Fruit fly (Drosophila melanogaster) whole organism, embryonic: ENCODE data around the gene Mitf.

Experiments
- Adf1 ChIP-seq: fragments of 200-800 bp; sonication (Bioruptor generic); IDR thresholded peaks from 2 replicates; pipeline ENCODE4 v1.3.6; 2022; ENCODE audit warnings: missing biosample characterization, missing genetic modification characterization
- Antp ChIP-seq: fragments of 200-800 bp; sonication (Bioruptor generic); optimal IDR thresholded peaks from 3 replicates; lab custom pipeline; 2016; ENCODE audit warnings: missing biosample characterization, missing genetic modification characterization
- Asciz ChIP-seq: fragments of 200-800 bp; sonication (Bioruptor generic); optimal IDR thresholded peaks from 2 replicates; lab custom pipeline; 2017; ENCODE audit warnings: missing biosample characterization, mild to moderate bottlenecking, missing genetic modification characterization, missing genetic modification reagents
- CG10209 ChIP-seq: fragments of 200-800 bp; sonication (Bioruptor generic); optimal IDR thresholded peaks from 3 replicates; lab custom pipeline; 2017; ENCODE audit warnings: missing biosample characterization, mild to moderate bottlenecking, missing genetic modification characterization, missing genetic modification reagents
- CG10321 ChIP-seq: fragments of 200-800 bp; sonication (Bioruptor generic); IDR thresholded peaks from 2 replicates; pipeline ENCODE4 v1.3.6; 2022; ENCODE audit warnings: missing biosample characterization, missing genetic modification characterization
- CG11456 ChIP-seq: fragments of 200-800 bp; sonication (Bioruptor generic); IDR thresholded peaks from 3 replicates; pipeline ENCODE4 v1.3.6; 2022; ENCODE audit warnings: missing biosample characterization, missing genetic modification characterization
- CG11504 ChIP-seq: fragments of 200-800 bp; sonication (Bioruptor generic); optimal IDR thresholded peaks from 3 replicates; lab custom pipeline; 2019; ENCODE audit warnings: missing biosample characterization, mild to moderate bottlenecking, missing genetic modification characterization, moderate library complexity
- CG12236 ChIP-seq: fragments of 200-800 bp; sonication (Bioruptor generic); optimal IDR thresholded peaks from 2 replicates; lab custom pipeline; 2016; ENCODE audit warnings: missing biosample characterization, missing genetic modification characterization
- CG13287 ChIP-seq: fragments of 200-800 bp; sonication (Bioruptor generic); IDR thresholded peaks from 2 replicates; pipeline ENCODE4 v1.3.6; 2022; ENCODE audit warnings: missing biosample characterization, missing genetic modification characterization; ENCODE audit not compliant: partially characterized antibody
- CG17568 ChIP-seq: fragments of 200-800 bp; sonication (Bioruptor generic); optimal IDR thresholded peaks from 2 replicates; lab custom pipeline; 2018; ENCODE audit warnings: missing biosample characterization, mild to moderate bottlenecking, missing genetic modification characterization, moderate library complexity
- CG1792 ChIP-seq: fragments of 200-800 bp; sonication (Bioruptor generic); optimal IDR thresholded peaks from 2 replicates; lab custom pipeline; 2016; ENCODE audit warnings: missing biosample characterization, missing genetic modification characterization
- CG2202 ChIP-seq: fragments of 200-800 bp; sonication (Bioruptor generic); optimal IDR thresholded peaks from 2 replicates; lab custom pipeline; 2018; ENCODE audit warnings: missing biosample characterization, mild to moderate bottlenecking, missing genetic modification characterization
- CG5180 ChIP-seq: fragments of 200-800 bp; sonication (Bioruptor generic); optimal IDR thresholded peaks from 3 replicates; lab custom pipeline; 2017; ENCODE audit warnings: missing biosample characterization, missing genetic modification characterization, mild to moderate bottlenecking, moderate library complexity, missing genetic modification reagents
- CG6175 ChIP-seq: fragments of 200-800 bp; sonication (Bioruptor generic); IDR thresholded peaks from 3 replicates; pipeline ENCODE4 v1.3.6; 2022; ENCODE audit warnings: missing biosample characterization, missing genetic modification characterization
- CG6765 ChIP-seq: fragments of 200-800 bp; sonication (Bioruptor generic); optimal IDR thresholded peaks from 3 replicates; lab custom pipeline; 2017; ENCODE audit warnings: missing biosample characterization, mild to moderate bottlenecking, missing genetic modification characterization
- CG8290 ChIP-seq, 3 experiments: fragments of 200-800 bp; sonication (Bioruptor generic); optimal IDR thresholded peaks; 2 replicates each; lab custom pipeline; 2016 to 2019; ENCODE audit warnings: missing biosample characterization in 3 of 3, missing genetic modification characterization in 3 of 3, mild to moderate bottlenecking in 2 of 3, moderate library complexity in 1 of 3
- CG8478 ChIP-seq: fragments of >200 bp; optimal IDR thresholded peaks from 2 replicates; lab custom pipeline; 2018
- CG8765 ChIP-seq: fragments of 200-800 bp; sonication (Bioruptor generic); IDR thresholded peaks from 2 replicates; pipeline ENCODE4 v1.3.6; 2022; ENCODE audit warnings: missing biosample characterization, missing genetic modification characterization
- Dbx ChIP-seq: fragments of 200-800 bp; sonication (Bioruptor generic); IDR thresholded peaks from 3 replicates; pipeline ENCODE4 v1.3.6; 2022; ENCODE audit warnings: missing biosample characterization, missing genetic modification characterization
- E2f1 ChIP-seq: fragments of 200-800 bp; sonication (Bioruptor generic); IDR thresholded peaks from 2 replicates; pipeline ENCODE4 v1.3.6; 2022; ENCODE audit warnings: missing biosample characterization, missing genetic modification characterization
- Fer1 ChIP-seq: fragments of 200-800 bp; sonication (Bioruptor generic); optimal IDR thresholded peaks from 2 replicates; lab custom pipeline; 2017; ENCODE audit warnings: missing biosample characterization, mild to moderate bottlenecking, missing genetic modification characterization
- Gug ChIP-seq: fragments of 200-800 bp; sonication (Bioruptor generic); IDR thresholded peaks from 4 replicates; pipeline ENCODE4 v1.3.6; 2022; ENCODE audit warnings: missing biosample characterization, missing genetic modification characterization
- Hand ChIP-seq: fragments of 200-800 bp; sonication (Bioruptor generic); optimal IDR thresholded peaks from 2 replicates; lab custom pipeline; 2017; ENCODE audit warnings: mild to moderate bottlenecking, missing biosample characterization, missing genetic modification reagents, missing genetic modification characterization
- MBD-R2 ChIP-seq: fragments of 200-800 bp; sonication (Bioruptor generic); IDR thresholded peaks from 2 replicates; pipeline ENCODE4 v1.3.6; 2022; ENCODE audit warnings: missing biosample characterization, missing genetic modification characterization
- Myb ChIP-seq: fragments of 200-800 bp; sonication (Bioruptor generic); optimal IDR thresholded peaks from 2 replicates; lab custom pipeline; 2016; ENCODE audit warnings: missing biosample characterization, missing genetic modification characterization
- NFAT ChIP-seq: fragments of 200-800 bp; sonication (Bioruptor generic); IDR thresholded peaks from 2 replicates; pipeline ENCODE4 v1.3.6; 2022; ENCODE audit warnings: missing biosample characterization, missing genetic modification characterization
- Nf-YA ChIP-seq: fragments of 200-800 bp; sonication (Bioruptor generic); IDR thresholded peaks from 2 replicates; pipeline ENCODE4 v1.3.6; 2022; ENCODE audit warnings: missing biosample characterization, missing genetic modification characterization
- Side ChIP-seq: fragments of 200-800 bp; sonication (Bioruptor generic); optimal IDR thresholded peaks from 2 replicates; lab custom pipeline; 2016; ENCODE audit warnings: missing biosample characterization, missing genetic modification characterization
- Spps ChIP-seq: fragments of 200-800 bp; sonication (Bioruptor generic); optimal IDR thresholded peaks from 2 replicates; lab custom pipeline; 2018; ENCODE audit warnings: missing biosample characterization, mild to moderate bottlenecking, missing genetic modification characterization
- ap ChIP-seq: fragments of 200-800 bp; sonication (Bioruptor generic); IDR thresholded peaks from 2 replicates; pipeline ENCODE4 v1.3.6; 2022; ENCODE audit warnings: missing biosample characterization, missing genetic modification characterization
- bcd ChIP-seq: fragments of 200-800 bp; sonication (Bioruptor generic); optimal IDR thresholded peaks from 2 replicates; lab custom pipeline; 2017; ENCODE audit warnings: missing biosample characterization, mild to moderate bottlenecking, missing genetic modification characterization
- bigmax ChIP-seq: fragments of 200-800 bp; sonication (Bioruptor generic); optimal IDR thresholded peaks from 2 replicates; lab custom pipeline; 2018; ENCODE audit warnings: missing biosample characterization, mild to moderate bottlenecking, missing genetic modification characterization
- cwo ChIP-seq: fragments of 200-800 bp; sonication (Bioruptor generic); optimal IDR thresholded peaks from 3 replicates; lab custom pipeline; 2017; ENCODE audit warnings: missing biosample characterization, missing genetic modification characterization, mild to moderate bottlenecking, moderate library complexity, missing genetic modification reagents
- da ChIP-seq: fragments of 200-800 bp; sonication (Bioruptor generic); optimal IDR thresholded peaks from 2 replicates; lab custom pipeline; 2016; ENCODE audit warnings: missing biosample characterization, missing genetic modification characterization
- dati ChIP-seq: fragments of 200-800 bp; sonication (Bioruptor generic); IDR thresholded peaks from 2 replicates; pipeline ENCODE4 v1.3.6; 2022; ENCODE audit warnings: missing biosample characterization, missing genetic modification characterization
- dpn ChIP-seq, 2 experiments: fragments of 200-800 bp; sonication (Bioruptor generic); optimal IDR thresholded peaks; 3 replicates each; lab custom pipeline; 2016; ENCODE audit warnings: missing biosample characterization in 2 of 2, missing genetic modification characterization in 2 of 2
- en ChIP-seq: fragments of 200-800 bp; sonication (Bioruptor generic); optimal IDR thresholded peaks from 2 replicates; lab custom pipeline; 2016; ENCODE audit warnings: missing biosample characterization, missing genetic modification characterization
- eve ChIP-seq, 2 experiments: fragments of >200 bp; optimal IDR thresholded peaks; 2 replicates each; lab custom pipeline; 2017; ENCODE audit warnings: missing biosample characterization in 2 of 2, missing genetic modification characterization in 2 of 2
- exex ChIP-seq: fragments of 200-800 bp; sonication (Bioruptor generic); optimal IDR thresholded peaks from 4 replicates; lab custom pipeline; 2018; ENCODE audit warnings: missing biosample characterization, mild to moderate bottlenecking, missing genetic modification characterization, moderate library complexity
- fd96Cb ChIP-seq: fragments of 200-800 bp; sonication (Bioruptor generic); optimal IDR thresholded peaks from 2 replicates; lab custom pipeline; 2018; ENCODE audit warnings: missing biosample characterization, mild to moderate bottlenecking, missing genetic modification characterization, moderate library complexity
- gem ChIP-seq: fragments of 200-800 bp; sonication (Bioruptor generic); optimal IDR thresholded peaks from 2 replicates; lab custom pipeline; 2019; ENCODE audit warnings: missing biosample characterization, mild to moderate bottlenecking, missing genetic modification characterization, moderate library complexity
- lbe ChIP-seq: fragments of 200-800 bp; sonication (Bioruptor generic); optimal IDR thresholded peaks from 2 replicates; lab custom pipeline; 2016; ENCODE audit warnings: missing biosample characterization, mild to moderate bottlenecking, missing genetic modification characterization
- mirr ChIP-seq: fragments of 200-800 bp; sonication (Bioruptor generic); optimal IDR thresholded peaks from 3 replicates; lab custom pipeline; 2018; ENCODE audit warnings: missing biosample characterization, mild to moderate bottlenecking, missing genetic modification characterization
- nerfin-1 ChIP-seq: fragments of 200-800 bp; sonication (Bioruptor generic); optimal IDR thresholded peaks from 3 replicates; lab custom pipeline; 2019; ENCODE audit warnings: missing biosample characterization, mild to moderate bottlenecking, missing genetic modification characterization, moderate library complexity
- nmo ChIP-seq: fragments of 200-800 bp; sonication (Bioruptor generic); optimal IDR thresholded peaks from 2 replicates; lab custom pipeline; 2018; ENCODE audit warnings: missing biosample characterization, mild to moderate bottlenecking, missing genetic modification characterization, moderate library complexity
- pros ChIP-seq: fragments of 200-800 bp; sonication (Bioruptor generic); optimal IDR thresholded peaks from 3 replicates; lab custom pipeline; 2019; ENCODE audit warnings: missing biosample characterization, mild to moderate bottlenecking, missing genetic modification characterization, moderate library complexity
- row ChIP-seq: fragments of 200-800 bp; sonication (Bioruptor generic); IDR thresholded peaks from 3 replicates; pipeline ENCODE4 v1.3.6; 2022; ENCODE audit warnings: missing biosample characterization, missing genetic modification characterization
- sens ChIP-seq: fragments of 200-800 bp; sonication (Bioruptor generic); peaks from one replicate; lab custom pipeline; 2016; ENCODE audit warnings: missing biosample characterization, missing genetic modification characterization
- so ChIP-seq: fragments of 200-800 bp; sonication (Bioruptor generic); IDR thresholded peaks from 3 replicates; pipeline ENCODE4 v1.3.6; 2022; ENCODE audit warnings: missing biosample characterization, missing genetic modification characterization
- tin ChIP-seq: fragments of 200-800 bp; sonication (Bioruptor generic); optimal IDR thresholded peaks from 3 replicates; lab custom pipeline; 2016; ENCODE audit warnings: missing biosample characterization, missing genetic modification characterization
- vnd ChIP-seq: fragments of 200-800 bp; sonication (Bioruptor generic); IDR thresholded peaks from 3 replicates; pipeline ENCODE4 v1.3.6; 2022; ENCODE audit warnings: missing biosample characterization, missing genetic modification characterization; ENCODE audit not compliant: partially characterized antibody
- zen ChIP-seq: fragments of 200-800 bp; sonication (Bioruptor generic); optimal IDR thresholded peaks from 3 replicates; lab custom pipeline; 2018; ENCODE audit warnings: missing biosample characterization, mild to moderate bottlenecking, missing genetic modification characterization, moderate library complexity

Mitf gene

DNA sequence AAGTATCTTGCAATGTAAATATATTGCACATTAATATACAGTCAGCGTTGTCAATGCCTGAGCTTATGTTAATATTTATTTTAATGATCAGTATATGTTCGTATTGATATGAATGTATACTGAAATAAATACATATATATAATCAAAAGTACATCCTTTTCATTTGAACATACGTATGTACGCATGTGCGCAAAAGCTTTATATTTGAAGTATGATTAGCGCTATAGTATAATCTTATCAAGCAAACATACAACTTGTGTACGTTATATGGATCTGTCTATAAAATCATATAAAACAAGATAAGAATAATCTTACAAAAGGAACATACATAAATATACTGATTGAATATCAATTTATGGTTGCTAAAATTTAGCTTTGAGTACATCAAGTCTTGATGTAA lies 526 bp downstream of the Mitf start (continued):
- TF ChIP-seq CG6765 (GFP tag; lab: Kevin White, UChicago) = peak; percentile 5
- TF ChIP-seq pros (GFP tag; lab: Kevin White, UChicago) = no peak
- no peak for TF ChIP-seq CG1792 (GFP tag; lab: Kevin White, UChicago)
- no peak for TF ChIP-seq tin (GFP tag; lab: Kevin White, UChicago)
- TF ChIP-seq lbe (GFP tag; lab: Kevin White, UChicago) = peak; percentile 19
- no peak for TF ChIP-seq CG10209 (GFP tag; lab: Kevin White, UChicago)
- no peak for TF ChIP-seq Dbx (GFP tag; lab: Robert Waterston, UW)
- peak; percentile 94 for TF ChIP-seq exex (tag; lab: Kevin White, UChicago)
- no peak for TF ChIP-seq Myb (GFP tag; lab: Kevin White, UChicago)
- TF ChIP-seq CG6175 (GFP tag; lab: Robert Waterston, UW) = no peak
- no peak for TF ChIP-seq cwo (GFP tag; lab: Kevin White, UChicago)
- TF ChIP-seq nerfin-1 = peak; percentile 36
- TF ChIP-seq fd96Cb (tag; lab: Kevin White, UChicago) = no peak
- TF ChIP-seq Spps = peak; percentile 3
- no peak for TF ChIP-seq so (GFP tag; lab: Robert Waterston, UW)
- no peak for TF ChIP-seq nmo (GFP tag; lab: Kevin White, UChicago)
- TF ChIP-seq Asciz (GFP tag; lab: Kevin White, UChicago) = peak; percentile 42
- no peak for TF ChIP-seq Gug
- no peak for TF ChIP-seq CG5180 (GFP tag; lab: Kevin White, UChicago)
- peak; percentile 52 for TF ChIP-seq Fer1
- TF ChIP-seq da (GFP tag; lab: Kevin White, UChicago) = no peak
- TF ChIP-seq E2f1 (GFP tag; lab: Robert Waterston, UW) = no peak
- TF ChIP-seq bcd (GFP tag; lab: Kevin White, UChicago) = no peak
- TF ChIP-seq dpn (GFP tag; optimal IDR thresholded peaks at IDR 0.05; lab: Kevin White, UChicago) = no peak
- no peak for TF ChIP-seq Nf-YA (GFP tag; lab: Robert Waterston, UW)
- no peak for TF ChIP-seq bigmax (GFP tag; lab: Kevin White, UChicago)
- TF ChIP-seq CG13287 (GFP tag; lab: Robert Waterston, UW) = no peak
- TF ChIP-seq CG8290 (GFP tag; optimal IDR thresholded peaks at IDR 0.05; lab: Kevin White, UChicago) = no peak
- peak in 1 of 2 experiments; percentile 43 for TF ChIP-seq CG8290 (tag; optimal IDR thresholded peaks at IDR 0.05; lab: Kevin White, UChicago)
- no peak for TF ChIP-seq dati
- TF ChIP-seq Adf1 (GFP tag; lab: Robert Waterston, UW) = no peak
- no peak for TF ChIP-seq Antp
- peak in 1 of 2 experiments; percentile 27 for TF ChIP-seq eve (GFP tag; optimal IDR thresholded peaks at IDR 0.05; lab: Kevin White, UChicago)
- peak; percentile 0 for TF ChIP-seq gem
- no peak for TF ChIP-seq CG12236 (GFP tag; lab: Kevin White, UChicago)
- TF ChIP-seq row (GFP tag; lab: Robert Waterston, UW) = no peak
- no peak for TF ChIP-seq zen (tag; lab: Kevin White, UChicago)
- TF ChIP-seq CG11504 (tag; lab: Kevin White, UChicago) = no peak
- no peak for TF ChIP-seq ap (GFP tag; lab: Robert Waterston, UW)
- TF ChIP-seq CG17568 (GFP tag; lab: Kevin White, UChicago) = peak; percentile 64
- no peak for TF ChIP-seq CG8478 (lab: Kevin White, UChicago)
- TF ChIP-seq MBD-R2 (GFP tag; lab: Robert Waterston, UW) = no peak
- TF ChIP-seq en (GFP tag; lab: Kevin White, UChicago) = no peak
- peak; percentile 65 for TF ChIP-seq sens
- TF ChIP-seq NFAT (GFP tag; lab: Robert Waterston, UW) = no peak
- no peak for TF ChIP-seq CG2202
- TF ChIP-seq CG11456 (GFP tag; lab: Robert Waterston, UW) = no peak
- no peak for TF ChIP-seq Side (GFP tag; lab: Kevin White, UChicago)
- TF ChIP-seq CG8765 = no peak
- TF ChIP-seq vnd = no peak
- TF ChIP-seq CG10321 (GFP tag; lab: Robert Waterston, UW) = no peak
- TF ChIP-seq Hand (GFP tag; lab: Kevin White, UChicago) = no peak
- no peak for TF ChIP-seq mirr (GFP tag; lab: Kevin White, UChicago)
